Fruit fly (Drosophila melanogaster) whole organism, embryonic: ENCODE data around the gene Ptp36E.

ENCODE experiments used
- ATbp ChIP-seq: fragments of 200-800 bp; sonication (Bioruptor generic); optimal IDR thresholded peaks from 2 replicates; lab custom pipeline; 2017; ENCODE audit warnings: missing biosample characterization, mild to moderate bottlenecking, missing genetic modification characterization, missing genetic modification reagents
- Bdp1 ChIP-seq: fragments of 200-800 bp; sonication (Bioruptor generic); optimal IDR thresholded peaks from 3 replicates; lab custom pipeline; 2016; ENCODE audit warnings: missing biosample characterization, missing genetic modification characterization
- CG10147 ChIP-seq: fragments of 200-800 bp; sonication (Bioruptor generic); optimal IDR thresholded peaks from 2 replicates; lab custom pipeline; 2019; ENCODE audit warnings: missing biosample characterization, mild to moderate bottlenecking, missing genetic modification characterization, moderate library complexity
- CG10267 ChIP-seq: fragments of 200-800 bp; sonication (Bioruptor generic); optimal IDR thresholded peaks from 2 replicates; lab custom pipeline; 2018; ENCODE audit warnings: missing biosample characterization, mild to moderate bottlenecking, missing genetic modification characterization, moderate library complexity
- CG12299 ChIP-seq: fragments of 200-800 bp; sonication (Bioruptor generic); optimal IDR thresholded peaks from 2 replicates; lab custom pipeline; 2018; ENCODE audit warnings: missing biosample characterization, mild to moderate bottlenecking, missing genetic modification characterization
- CG1233 ChIP-seq: fragments of 200-800 bp; sonication (Bioruptor generic); optimal IDR thresholded peaks from 4 replicates; lab custom pipeline; 2018; ENCODE audit warnings: missing biosample characterization, mild to moderate bottlenecking, missing genetic modification characterization
- CG13424 ChIP-seq: fragments of 200-800 bp; sonication (Bioruptor generic); optimal IDR thresholded peaks from 2 replicates; lab custom pipeline; 2019; ENCODE audit warnings: missing biosample characterization, mild to moderate bottlenecking, missing genetic modification characterization, moderate library complexity
- CG15011 ChIP-seq: fragments of 200-800 bp; sonication (Bioruptor generic); optimal IDR thresholded peaks from 3 replicates; lab custom pipeline; 2018; ENCODE audit warnings: missing biosample characterization, mild to moderate bottlenecking, missing genetic modification characterization
- CG17328 ChIP-seq: fragments of 200-800 bp; sonication (Bioruptor generic); IDR thresholded peaks from 2 replicates; pipeline ENCODE4 v1.3.6; 2022; ENCODE audit warnings: missing biosample characterization, missing genetic modification characterization
- CG17361 ChIP-seq: fragments of 200-800 bp; sonication (Bioruptor generic); IDR thresholded peaks from 3 replicates; pipeline ENCODE4 v1.3.6; 2022; ENCODE audit warnings: missing biosample characterization, missing genetic modification characterization
- CG18619 ChIP-seq: fragments of 200-800 bp; sonication (Bioruptor generic); optimal IDR thresholded peaks from 3 replicates; lab custom pipeline; 2017; ENCODE audit warnings: missing biosample characterization, mild to moderate bottlenecking, missing genetic modification characterization
- CG2199 ChIP-seq: fragments of 200-800 bp; sonication (Bioruptor generic); IDR thresholded peaks from 3 replicates; pipeline ENCODE4 v1.3.6; 2022; ENCODE audit warnings: missing biosample characterization, missing genetic modification characterization
- CG31224 ChIP-seq: fragments of 200-800 bp; sonication (Bioruptor generic); IDR thresholded peaks from 2 replicates; pipeline ENCODE4 v1.3.6; 2022; ENCODE audit warnings: missing biosample characterization, missing genetic modification characterization
- CG32532 ChIP-seq: fragments of 200-800 bp; sonication (Bioruptor generic); IDR thresholded peaks from 2 replicates; pipeline ENCODE4 v1.3.6; 2022; ENCODE audit warnings: missing biosample characterization, missing genetic modification characterization
- CG32772 ChIP-seq: fragments of 200-800 bp; sonication (Bioruptor generic); IDR thresholded peaks from 2 replicates; pipeline ENCODE4 v1.3.6; 2022; ENCODE audit warnings: missing biosample characterization, missing genetic modification characterization
- CG33557 ChIP-seq: fragments of 200-800 bp; sonication (Bioruptor generic); optimal IDR thresholded peaks from 2 replicates; lab custom pipeline; 2019; ENCODE audit warnings: missing biosample characterization, mild to moderate bottlenecking, missing genetic modification characterization, moderate library complexity
- CG4360 ChIP-seq: fragments of 200-800 bp; sonication (Bioruptor generic); IDR thresholded peaks from 2 replicates; pipeline ENCODE4 v1.3.6; 2022; ENCODE audit warnings: missing biosample characterization, missing genetic modification characterization
- CG6683 ChIP-seq: fragments of 200-800 bp; sonication (Bioruptor generic); optimal IDR thresholded peaks from 2 replicates; lab custom pipeline; 2017; ENCODE audit warnings: missing biosample characterization, mild to moderate bottlenecking, missing genetic modification characterization, missing genetic modification reagents
- CG7839 ChIP-seq: fragments of 200-800 bp; sonication (Bioruptor generic); optimal IDR thresholded peaks from 3 replicates; lab custom pipeline; 2018; ENCODE audit warnings: missing biosample characterization, mild to moderate bottlenecking, missing genetic modification characterization, moderate library complexity
- CG8478 ChIP-seq: fragments of >200 bp; optimal IDR thresholded peaks from 2 replicates; lab custom pipeline; 2018
- CG9797 ChIP-seq: fragments of 200-800 bp; sonication (Bioruptor generic); optimal IDR thresholded peaks from 3 replicates; lab custom pipeline; 2018; ENCODE audit warnings: missing biosample characterization, mild to moderate bottlenecking, missing genetic modification characterization
- CG9817 ChIP-seq: fragments of 200-800 bp; sonication (Bioruptor generic); optimal IDR thresholded peaks from 2 replicates; lab custom pipeline; 2018; ENCODE audit warnings: missing biosample characterization, mild to moderate bottlenecking, missing genetic modification characterization, moderate library complexity
- Chrac-16 ChIP-seq: fragments of 200-800 bp; sonication (Bioruptor generic); optimal IDR thresholded peaks from 3 replicates; lab custom pipeline; 2016; ENCODE audit warnings: missing biosample characterization, missing genetic modification characterization
- CrebB ChIP-seq: fragments of 200-800 bp; sonication (Bioruptor generic); optimal IDR thresholded peaks from 3 replicates; lab custom pipeline; 2018; ENCODE audit warnings: missing biosample characterization, mild to moderate bottlenecking, missing genetic modification characterization
- Deaf1 ChIP-seq: fragments of 200-800 bp; optimal IDR thresholded peaks from 3 replicates; lab custom pipeline; 2019; ENCODE audit warnings: missing biosample characterization, mild to moderate bottlenecking, missing genetic modification characterization, moderate library complexity
- Dek ChIP-seq: fragments of 200-800 bp; sonication (Bioruptor generic); optimal IDR thresholded peaks from 3 replicates; lab custom pipeline; 2019; ENCODE audit warnings: missing biosample characterization, mild to moderate bottlenecking, missing genetic modification characterization, moderate library complexity
- Dip2 ChIP-seq: fragments of 200-800 bp; sonication (Bioruptor generic); IDR thresholded peaks from 2 replicates; pipeline ENCODE4 v1.3.6; 2022; ENCODE audit warnings: missing biosample characterization, missing genetic modification characterization
- Gug ChIP-seq: fragments of 200-800 bp; sonication (Bioruptor generic); IDR thresholded peaks from 4 replicates; pipeline ENCODE4 v1.3.6; 2022; ENCODE audit warnings: missing biosample characterization, missing genetic modification characterization
- H2.0 ChIP-seq: fragments of 200-800 bp; sonication (Bioruptor generic); IDR thresholded peaks from 2 replicates; pipeline ENCODE4 v1.3.6; 2022; ENCODE audit warnings: missing biosample characterization, missing genetic modification characterization
- HLHmδ ChIP-seq: fragments of 200-800 bp; sonication (Bioruptor generic); optimal IDR thresholded peaks from 2 replicates; lab custom pipeline; 2018; ENCODE audit warnings: missing biosample characterization, mild to moderate bottlenecking, missing genetic modification characterization, moderate library complexity
- Hey ChIP-seq: fragments of 200-800 bp; sonication (Bioruptor generic); optimal IDR thresholded peaks from 3 replicates; lab custom pipeline; 2018; ENCODE audit warnings: missing biosample characterization, mild to moderate bottlenecking, missing genetic modification characterization
- MBD-R2 ChIP-seq: fragments of 200-800 bp; sonication (Bioruptor generic); IDR thresholded peaks from 2 replicates; pipeline ENCODE4 v1.3.6; 2022; ENCODE audit warnings: missing biosample characterization, missing genetic modification characterization
- NC2α ChIP-seq: fragments of 200-800 bp; sonication (Bioruptor generic); optimal IDR thresholded peaks from 2 replicates; lab custom pipeline; 2016; ENCODE audit warnings: missing biosample characterization, missing genetic modification characterization
- NC2β ChIP-seq: fragments of 200-800 bp; sonication (Bioruptor generic); optimal IDR thresholded peaks from 2 replicates; lab custom pipeline; 2016; ENCODE audit warnings: missing biosample characterization, missing genetic modification characterization
- Ravus ChIP-seq: fragments of 200-800 bp; sonication (Bioruptor generic); IDR thresholded peaks from 2 replicates; pipeline ENCODE4 v1.3.6; 2022; ENCODE audit warnings: missing biosample characterization, missing genetic modification characterization
- Spps ChIP-seq: fragments of 200-800 bp; sonication (Bioruptor generic); optimal IDR thresholded peaks from 2 replicates; lab custom pipeline; 2018; ENCODE audit warnings: missing biosample characterization, mild to moderate bottlenecking, missing genetic modification characterization
- Sry-β ChIP-seq: fragments of 200-800 bp; sonication (Bioruptor generic); optimal IDR thresholded peaks from 2 replicates; lab custom pipeline; 2018; ENCODE audit warnings: missing biosample characterization, mild to moderate bottlenecking, missing genetic modification characterization, moderate library complexity
- ab ChIP-seq: fragments of 200-800 bp; sonication (Bioruptor generic); optimal IDR thresholded peaks from 2 replicates; lab custom pipeline; 2016; ENCODE audit warnings: missing biosample characterization, missing genetic modification characterization
- cas ChIP-seq: fragments of 200-800 bp; sonication (Bioruptor generic); IDR thresholded peaks from 2 replicates; pipeline ENCODE4 v1.3.6; 2022; ENCODE audit warnings: missing biosample characterization, missing genetic modification characterization
- dysf ChIP-seq: fragments of 200-800 bp; sonication (Bioruptor generic); IDR thresholded peaks from 3 replicates; pipeline ENCODE4 v1.3.6; 2022; ENCODE audit warnings: missing biosample characterization, missing genetic modification characterization
- eve ChIP-seq, 2 experiments: fragments of >200 bp; optimal IDR thresholded peaks; 2 replicates each; lab custom pipeline; 2017; ENCODE audit warnings: missing biosample characterization in 2 of 2, missing genetic modification characterization in 2 of 2
- jigr1 ChIP-seq: fragments of 200-800 bp; sonication (Bioruptor generic); IDR thresholded peaks from 3 replicates; pipeline ENCODE4 v1.3.6; 2022; ENCODE audit warnings: missing biosample characterization, missing genetic modification characterization
- lov ChIP-seq, 2 experiments: fragments of 200-800 bp in 1 of 2; fragments of >200 bp in 1 of 2; sonication (Bioruptor generic) in 1 of 2; IDR thresholded peaks in 1 of 2; optimal IDR thresholded peaks in 1 of 2; 2 replicates in 1 of 2; 3 replicates in 1 of 2; pipeline versions ENCODE4 v1.3.6 to Lab custom; 2017 to 2022; ENCODE audit warnings: missing biosample characterization in 1 of 2, missing genetic modification characterization in 1 of 2
- nau ChIP-seq: fragments of 200-800 bp; sonication (Bioruptor generic); optimal IDR thresholded peaks from 3 replicates; lab custom pipeline; 2017; ENCODE audit warnings: missing biosample characterization, mild to moderate bottlenecking, missing genetic modification characterization, missing genetic modification reagents
- pros ChIP-seq: fragments of 200-800 bp; sonication (Bioruptor generic); optimal IDR thresholded peaks from 3 replicates; lab custom pipeline; 2019; ENCODE audit warnings: missing biosample characterization, mild to moderate bottlenecking, missing genetic modification characterization, moderate library complexity
- slbo ChIP-seq: fragments of 200-800 bp; sonication (Bioruptor generic); IDR thresholded peaks from 2 replicates; pipeline ENCODE4 v1.3.6; 2022; ENCODE audit warnings: missing biosample characterization, missing genetic modification characterization
- tgo ChIP-seq: fragments of 200-800 bp; sonication (Bioruptor generic); IDR thresholded peaks from 3 replicates; pipeline ENCODE4 v1.3.6; 2022; ENCODE audit warnings: missing biosample characterization, missing genetic modification characterization
- toy ChIP-seq: fragments of 200-800 bp; sonication (Bioruptor generic); IDR thresholded peaks from 2 replicates; pipeline ENCODE4 v1.3.6; 2022; ENCODE audit warnings: missing biosample characterization, missing genetic modification characterization
- unpg ChIP-seq: fragments of 200-800 bp; sonication (Bioruptor generic); optimal IDR thresholded peaks from 3 replicates; lab custom pipeline; 2018; ENCODE audit warnings: missing biosample characterization, mild to moderate bottlenecking, missing genetic modification characterization, moderate library complexity
- usp ChIP-seq: fragments of >200 bp; optimal IDR thresholded peaks from 2 replicates; lab custom pipeline; 2017; ENCODE audit warnings: missing biosample characterization, missing genetic modification characterization
- wdn ChIP-seq: fragments of 200-800 bp; sonication (Bioruptor generic); IDR thresholded peaks from 2 replicates; pipeline ENCODE4 v1.3.6; 2022; ENCODE audit warnings: missing biosample characterization, missing genetic modification characterization

Ptp36E gene

dm6 chr2L:18152172-18152639 is 32.6 kb downstream of the Ptp36E start, which contains the start of gene Socs36E (continued):
- TF ChIP-seq CG18619 (GFP tag; lab: Kevin White, UChicago): peak; percentile 7
- peak; percentile 2 for TF ChIP-seq CG6683 (GFP tag; lab: Kevin White, UChicago)
- TF ChIP-seq Hey (tag; lab: Kevin White, UChicago): no peak
- TF ChIP-seq Deaf1: peak; percentile 82
- 0 out of 2 replicates have a peak, but pooled peaks have one; percentile 25 for TF ChIP-seq CG17328
- TF ChIP-seq usp (GFP tag; lab: Kevin White, UChicago): no peak
- TF ChIP-seq dysf: peak; percentile 34; the same call in 1 of the 3 replicates
- TF ChIP-seq MBD-R2: peak; percentile 56
- TF ChIP-seq H2.0 (GFP tag; lab: Robert Waterston, UW): no peak
- TF ChIP-seq Dip2 (GFP tag; lab: Robert Waterston, UW): 0 out of 2 replicates have a peak, but pooled peaks have one; percentile 12
- no peak for TF ChIP-seq CG15011 (GFP tag; lab: Kevin White, UChicago)
- no peak for TF ChIP-seq ATbp (GFP tag; lab: Kevin White, UChicago)
- TF ChIP-seq CG33557 (GFP tag; lab: Kevin White, UChicago): peak; percentile 7
- peak; percentile 49 for TF ChIP-seq CrebB (tag; lab: Kevin White, UChicago)
- TF ChIP-seq CG7839 (tag; lab: Kevin White, UChicago): peak; percentile 22
- TF ChIP-seq eve (GFP tag; optimal IDR thresholded peaks at IDR 0.05; lab: Kevin White, UChicago): no peak
- TF ChIP-seq CG17361 (GFP tag; lab: Robert Waterston, UW): no peak
- peak; percentile 70 for TF ChIP-seq NC2β (GFP tag; lab: Kevin White, UChicago)
- no peak for TF ChIP-seq CG31224 (GFP tag; lab: Robert Waterston, UW)
- TF ChIP-seq slbo (GFP tag; lab: Robert Waterston, UW): peak; percentile 40; the same call in 1 of the 2 replicates
- peak; percentile 71 for TF ChIP-seq CG10267 (tag; lab: Kevin White, UChicago)
- peak; percentile 42 for TF ChIP-seq NC2α (GFP tag; lab: Kevin White, UChicago)
- TF ChIP-seq Bdp1 (GFP tag; lab: Kevin White, UChicago): peak; percentile 49
- peak; percentile 83 for TF ChIP-seq HLHmδ (GFP tag; lab: Kevin White, UChicago)
- peak; percentile 48 for TF ChIP-seq unpg (GFP tag; lab: Kevin White, UChicago)
- peak; percentile 99 for TF ChIP-seq CG9797 (GFP tag; lab: Kevin White, UChicago)
- TF ChIP-seq pros (GFP tag; lab: Kevin White, UChicago): no peak
- TF ChIP-seq Ravus (GFP tag; lab: Robert Waterston, UW): no peak
- 0 out of 2 replicates have a peak, but pooled peaks have one; percentile 40 for TF ChIP-seq CG4360 (GFP tag; lab: Robert Waterston, UW)
- TF ChIP-seq lov (optimal IDR thresholded peaks at IDR 0.05; lab: Kevin White, UChicago): no peak
- TF ChIP-seq lov (GFP tag; IDR thresholded peaks at IDR 0.05; lab: Robert Waterston, UW): no peak
- TF ChIP-seq ab (GFP tag; lab: Kevin White, UChicago): no peak
- TF ChIP-seq Sry-β (GFP tag; lab: Kevin White, UChicago): peak; percentile 82
- peak; percentile 14 for TF ChIP-seq Spps (tag; lab: Kevin White, UChicago)
- TF ChIP-seq CG8478: peak; percentile 81
- no peak for TF ChIP-seq jigr1
- TF ChIP-seq CG32532 (GFP tag; lab: Robert Waterston, UW): peak; percentile 47
- no peak for TF ChIP-seq toy (GFP tag; lab: Robert Waterston, UW)
- TF ChIP-seq CG10147 (GFP tag; lab: Kevin White, UChicago): peak; percentile 68
- TF ChIP-seq CG1233: no peak
- no peak for TF ChIP-seq nau (GFP tag; lab: Kevin White, UChicago)
- peak; percentile 58 for TF ChIP-seq Dek (tag; lab: Kevin White, UChicago)
- peak; percentile 29 for TF ChIP-seq CG13424
- TF ChIP-seq CG12299: no peak
- no peak for TF ChIP-seq tgo (GFP tag; lab: Robert Waterston, UW)
- no peak for TF ChIP-seq CG32772 (GFP tag; lab: Robert Waterston, UW)
- no peak for TF ChIP-seq cas
- no peak for TF ChIP-seq wdn
- TF ChIP-seq Chrac-16 (GFP tag; lab: Kevin White, UChicago): no peak
- TF ChIP-seq CG2199 (GFP tag; lab: Robert Waterston, UW): peak; percentile 90; the same call in 2 of the 3 replicates
- TF ChIP-seq CG9817: peak; percentile 28
- TF ChIP-seq Gug: no peak; the same call in 3 of the 4 replicates
